Worm (Caenorhabditis elegans) whole organism, late embryonic: ENCODE results near the gene F49F1.17.

Experiments
- ceh-19 ChIP-seq: fragments of 200-800 bp; sonication (Bioruptor generic); optimal IDR thresholded peaks from 2 replicates; lab custom pipeline; 2018; ENCODE audit warnings: mild to moderate bottlenecking, missing genetic modification characterization, missing compliant biosample characterization
- ceh-31 ChIP-seq: sonication (generic microtip); optimal IDR thresholded peaks from 2 replicates; lab custom pipeline; 2016; ENCODE audit warnings: missing genetic modification characterization, missing compliant biosample characterization
- ceh-9 ChIP-seq: sonication (generic microtip); optimal IDR thresholded peaks from 2 replicates; lab custom pipeline; 2016; ENCODE audit warnings: mild to moderate bottlenecking, missing genetic modification characterization, inconsistent platforms, missing compliant biosample characterization
- dmd-4 ChIP-seq: sonication (generic microtip); optimal IDR thresholded peaks from 2 replicates; lab custom pipeline; 2016; ENCODE audit warnings: borderline replicate concordance, missing genetic modification characterization, missing compliant biosample characterization
- fax-1 ChIP-seq: sonication (generic microtip); optimal IDR thresholded peaks from 2 replicates; lab custom pipeline; 2016; ENCODE audit warnings: missing genotype, missing genetic modification characterization, missing compliant biosample characterization
- mec-3 ChIP-seq: sonication (generic microtip); optimal IDR thresholded peaks from 2 replicates; lab custom pipeline; 2016; ENCODE audit warnings: borderline replicate concordance, missing genetic modification characterization, missing compliant biosample characterization
- nhr-232 ChIP-seq: sonication (generic microtip); optimal IDR thresholded peaks from 2 replicates; lab custom pipeline; 2016; ENCODE audit warnings: missing genetic modification characterization, missing compliant biosample characterization
- pag-3 ChIP-seq: sonication (generic microtip); optimal IDR thresholded peaks from 2 replicates; lab custom pipeline; 2016; ENCODE audit warnings: missing compliant biosample characterization, missing genetic modification characterization, borderline replicate concordance
- pax-1 ChIP-seq: fragments of 150-350 bp; optimal IDR thresholded peaks from 2 replicates; lab custom pipeline; 2014; ENCODE audit warnings: missing biosample characterization, missing genetic modification characterization
- pha-4 ChIP-seq: fragments of 150-350 bp; optimal IDR thresholded peaks from 2 replicates; lab custom pipeline; 2018; ENCODE audit warnings: missing biosample characterization, missing genetic modification reagents, missing genetic modification characterization
- ref-2 ChIP-seq: sonication (generic microtip); optimal IDR thresholded peaks from 2 replicates; lab custom pipeline; 2016; ENCODE audit warnings: missing genetic modification characterization, missing compliant biosample characterization

- TF ChIP-seq dmd-4, result no peak
- no peak for TF ChIP-seq mec-3 (tag; lab: Kevin White, UChicago)
- no peak for TF ChIP-seq nhr-232
- TF ChIP-seq ceh-31 (tag; lab: Kevin White, UChicago), result no peak
- TF ChIP-seq fax-1 (tag; lab: Kevin White, UChicago), result no peak
- TF ChIP-seq pha-4 (tag; lab: Kevin White, UChicago), result no peak
- no peak for TF ChIP-seq pag-3 (tag; lab: Kevin White, UChicago)
- TF ChIP-seq ref-2 (tag; lab: Kevin White, UChicago), result no peak
- TF ChIP-seq ceh-19 (GFP tag; lab: Kevin White, UChicago), result no peak
- TF ChIP-seq ceh-9 (tag; lab: Kevin White, UChicago), result no peak
- TF ChIP-seq pax-1 (tag; lab: Kevin White, UChicago), result no peak
Observed at ce11 chrIV:4172242-4172641, 36.6 kb upstream of the F49F1.17 start.
